Fruit fly (Drosophila melanogaster) whole organism, adult: ENCODE measurements around the gene CG2224.

Experiments
- CG11617 ChIP-seq: fragments of 200-800 bp; sonication (Bioruptor generic); optimal IDR thresholded peaks from 2 replicates; lab custom pipeline; 2017; ENCODE audit warnings: mild to moderate bottlenecking, missing biosample characterization, missing genetic modification reagents, missing genetic modification characterization
- CG12768 ChIP-seq: fragments of 200-800 bp; sonication (Bioruptor generic); optimal IDR thresholded peaks from 2 replicates; lab custom pipeline; 2017; ENCODE audit warnings: missing biosample characterization, missing genetic modification characterization, mild to moderate bottlenecking, moderate library complexity, missing genetic modification reagents
- CG14711 ChIP-seq: fragments of 200-800 bp; sonication (Bioruptor generic); optimal IDR thresholded peaks from 2 replicates; lab custom pipeline; 2018; ENCODE audit warnings: missing biosample characterization, mild to moderate bottlenecking, missing genetic modification characterization, moderate library complexity
- CG1620 ChIP-seq: fragments of 200-800 bp; sonication (Bioruptor generic); optimal IDR thresholded peaks from 2 replicates; lab custom pipeline; 2016; ENCODE audit warnings: missing biosample characterization, missing genetic modification characterization
- Clk ChIP-seq: fragments of 200-800 bp; sonication (Bioruptor generic); optimal IDR thresholded peaks from 2 replicates; lab custom pipeline; 2017; ENCODE audit warnings: missing biosample characterization, missing genetic modification characterization
- Crg-1 ChIP-seq: fragments of 200-800 bp; sonication (Bioruptor generic); optimal IDR thresholded peaks from 2 replicates; lab custom pipeline; 2016; ENCODE audit warnings: missing biosample characterization, missing genetic modification characterization
- Mnt ChIP-seq: fragments of 200-800 bp; sonication (Bioruptor generic); optimal IDR thresholded peaks from 2 replicates; lab custom pipeline; 2016; ENCODE audit warnings: missing biosample characterization, mild to moderate bottlenecking, missing genetic modification characterization
- bab1 ChIP-seq: fragments of 200-800 bp; sonication (Bioruptor generic); optimal IDR thresholded peaks from 3 replicates; lab custom pipeline; 2019; ENCODE audit warnings: missing biosample characterization, mild to moderate bottlenecking, missing genetic modification characterization, moderate library complexity
- cic ChIP-seq: fragments of 200-800 bp; sonication (Bioruptor generic); optimal IDR thresholded peaks from 2 replicates; lab custom pipeline; 2017; ENCODE audit warnings: missing biosample characterization, mild to moderate bottlenecking, missing genetic modification characterization, moderate library complexity
- cnc ChIP-seq, 2 experiments: fragments of >200 bp; optimal IDR thresholded peaks; 2 replicates each; lab custom pipeline; 2017
- kay ChIP-seq: fragments of 200-800 bp; sonication (Bioruptor generic); peaks from one replicate; lab custom pipeline; 2016; ENCODE audit warnings: missing biosample characterization, missing genetic modification characterization, borderline replicate concordance
- pad ChIP-seq: fragments of 200-800 bp; sonication (Bioruptor generic); optimal IDR thresholded peaks from 3 replicates; lab custom pipeline; 2017; ENCODE audit warnings: missing biosample characterization, missing genetic modification characterization, mild to moderate bottlenecking, moderate library complexity, missing genetic modification reagents
- tj ChIP-seq: fragments of 200-800 bp; sonication (Bioruptor generic); optimal IDR thresholded peaks from 3 replicates; lab custom pipeline; 2017; ENCODE audit warnings: missing biosample characterization, mild to moderate bottlenecking, missing genetic modification characterization, moderate library complexity

dm6 chr3R:30419216-30419615 is 39.9 kb downstream of the CG2224 start:
- TF ChIP-seq CG11617 (GFP tag; lab: Kevin White, UChicago) (no peak), CG12768 (GFP tag; lab: Kevin White, UChicago) (no peak), Clk (GFP tag; lab: Kevin White, UChicago) (no peak), pad (GFP tag; lab: Kevin White, UChicago) (no peak), cic (no peak), tj (GFP tag; lab: Kevin White, UChicago) (no peak), CG14711 (tag; lab: Kevin White, UChicago) (no peak), Crg-1 (GFP tag; lab: Kevin White, UChicago) (no peak), CG1620 (GFP tag; lab: Kevin White, UChicago) (no peak), Mnt (no peak), kay (GFP tag; lab: Kevin White, UChicago) (peak; percentile 50), bab1 (GFP tag; lab: Kevin White, UChicago) (no peak), cnc (optimal IDR thresholded peaks at IDR 0.05; lab: Kevin White, UChicago) (no peak)
